Fruit fly (Drosophila melanogaster) whole organism, larva: ENCODE data around the gene CG14687.

ENCODE experiments used
- noc ChIP-seq: fragments of 200-800 bp; sonication (Bioruptor generic); optimal IDR thresholded peaks from 3 replicates; lab custom pipeline; 2019; ENCODE audit warnings: missing biosample characterization, mild to moderate bottlenecking, missing genetic modification characterization, moderate library complexity

The CG14687 gene

DNA sequence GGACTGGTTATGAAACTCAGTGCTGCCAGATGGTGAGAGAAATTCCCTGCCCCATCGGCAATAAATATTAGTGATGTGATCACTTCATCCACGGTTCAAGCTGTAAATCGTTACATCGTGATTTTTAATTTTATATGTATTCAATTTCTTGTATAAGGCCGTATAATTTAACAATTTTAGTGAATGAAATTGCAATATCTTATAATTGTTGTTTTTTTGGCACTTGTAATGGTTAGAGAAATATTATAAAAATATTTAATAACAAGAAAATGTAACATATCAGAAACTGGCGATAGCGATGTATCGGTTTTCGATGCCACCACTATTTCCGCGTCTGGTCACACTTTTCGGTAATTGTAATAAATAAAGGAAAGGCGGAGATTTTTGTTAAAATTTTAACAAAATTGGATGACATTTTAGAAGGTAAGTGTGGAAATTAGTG is 8.6 kb upstream of the CG14687 start, which contains the start of the genes mRpL37 and Rbp1:
mRpL37 (minus strand) TSS at position 35 of the 442 bp plus-strand sequence.
Rbp1 (plus strand) TSS at position 326 of the 442 bp plus-strand sequence.
- TF ChIP-seq noc = peak; percentile 70

dm6 chr3R:10788186-10788585 is 4.5 kb upstream of the CG14687 start, which contains the start of the genes Art1 and Mcm5:
Art1 (minus strand) TSS chr3R:10788226.
Mcm5 (plus strand) TSS chr3R:10788524.
- TF ChIP-seq noc = peak; percentile 49

DNA sequence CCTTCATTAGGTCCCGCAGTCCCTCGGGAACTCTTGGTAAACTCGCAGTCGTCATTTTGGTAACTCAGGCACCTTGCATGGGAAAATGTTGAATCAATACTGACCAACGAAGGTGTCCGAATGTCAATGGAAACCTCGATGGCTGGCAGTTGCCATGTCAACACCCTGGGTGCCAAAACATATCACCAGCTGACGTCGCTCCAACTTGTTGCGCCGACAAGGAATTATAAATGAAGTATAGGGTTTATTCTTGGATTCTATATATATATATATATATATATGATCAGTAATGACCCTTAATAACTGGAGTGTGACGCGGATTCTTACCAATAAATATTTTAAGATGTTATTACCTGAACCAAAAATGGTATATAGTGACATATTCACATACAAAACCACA is 11.2 kb downstream of the CG14687 start, which contains the start of gene CG14692:
CG14692 (minus strand) TSS at position 101 of the 400 bp plus-strand sequence.
- no peak for TF ChIP-seq noc

dm6 chr3R:10815032-10815431 is 22.3 kb downstream of the CG14687 start, which contains the start of the genes CG14693 and TTLL15:
CG14693 (minus strand) TSS chr3R:10815047.
TTLL15 (plus strand) TSS chr3R:10815288.
- no peak for TF ChIP-seq noc

dm6 chr3R:10826796-10827524 is 34.3 kb downstream of the CG14687 start, which contains the start of gene Cad86C:
Cad86C (plus strand) TSS chr3R:10827079.
- no peak for TF ChIP-seq noc

DNA sequence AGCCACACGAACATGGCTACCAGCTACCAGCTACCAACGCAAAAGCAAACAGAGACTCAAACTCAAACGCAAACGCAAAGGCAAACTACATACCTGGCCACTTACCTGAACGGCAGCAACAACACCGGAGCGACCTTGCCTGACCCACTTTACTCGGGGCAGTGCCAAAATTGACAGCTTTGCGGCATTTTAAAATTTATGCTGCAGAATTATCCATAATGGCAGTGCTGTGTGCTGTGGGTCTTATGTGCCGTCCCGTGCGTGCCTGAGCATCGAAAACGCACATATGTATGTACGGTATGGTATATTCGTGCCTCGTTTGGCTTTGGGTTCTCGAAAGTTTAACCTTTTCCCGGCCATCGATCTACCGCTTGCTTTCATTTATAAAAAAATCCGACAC is 36.0 kb downstream of the CG14687 start:
- TF ChIP-seq noc = no peak

DNA sequence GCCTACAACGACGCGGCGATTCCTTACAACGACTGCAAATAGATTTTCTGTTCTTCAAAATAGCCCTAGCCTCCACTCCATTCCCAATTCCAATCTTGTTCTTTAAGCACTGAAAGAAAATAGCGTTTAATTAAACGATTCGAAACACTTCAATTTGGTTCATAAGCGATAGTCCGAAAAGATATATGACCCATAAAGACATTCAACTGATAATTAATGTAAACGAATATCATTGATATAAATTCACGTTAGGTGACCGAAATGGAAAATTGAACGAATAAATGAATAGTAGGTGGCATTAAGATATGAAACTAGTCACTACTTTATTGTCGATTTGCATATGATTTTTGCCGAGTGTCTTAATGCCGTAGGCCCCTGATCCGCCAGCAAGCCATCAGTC is 37.0 kb downstream of the CG14687 start:
- no peak for TF ChIP-seq noc

dm6 chr3R:10832526-10833165 is 39.9 kb downstream of the CG14687 start:
- TF ChIP-seq noc = no peak

dm6 chr3R:10834893-10835292 is 42.2 kb downstream of the CG14687 start:
- TF ChIP-seq noc = no peak

dm6 chr3R:10836924-10837323 is 44.2 kb downstream of the CG14687 start:
- no peak for TF ChIP-seq noc

DNA sequence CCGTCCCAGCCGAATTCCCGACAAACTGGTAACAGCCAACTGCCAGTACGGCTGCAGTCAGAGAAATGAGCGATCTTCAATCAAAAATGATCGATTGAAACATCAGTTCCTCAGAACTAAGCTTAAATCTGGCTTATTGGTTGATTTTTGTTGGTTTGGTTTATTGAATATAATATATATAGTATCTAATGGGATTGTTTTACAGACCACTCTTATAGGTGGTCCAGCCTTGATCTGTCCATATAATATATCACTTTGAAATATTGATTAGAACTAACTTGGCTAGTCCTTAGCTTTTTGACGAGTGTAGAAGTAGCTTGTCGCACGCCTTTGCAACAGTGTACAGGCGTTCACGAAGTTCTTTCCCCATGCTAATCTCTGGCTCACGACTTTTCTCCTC is 49.7 kb downstream of the CG14687 start:
- TF ChIP-seq noc = no peak
